Fruit fly (Drosophila melanogaster): ENCODE results near the gene CG1737.

CG1737 gene

dm6 chrX:11367783-11368509 is 17.5 kb downstream of the CG1737 start, which contains the start of the genes hop and Tim8:
TSS of gene hop (minus strand) at chrX:11368098.
TSS of gene Tim8 (plus strand) at chrX:11368445.
- TF ChIP-seq Hr96 (GFP tag; optimal IDR thresholded peaks at IDR 0.05) (no peak), Mnt (GFP tag; optimal IDR thresholded peaks at IDR 0.05) (peak; percentile 26), CG7101 (tag; optimal IDR thresholded peaks at IDR 0.05) (peak; percentile 6), cnc (optimal IDR thresholded peaks at IDR 0.05) (no peak), CG12768 (GFP tag; optimal IDR thresholded peaks at IDR 0.05) (no peak), pad (GFP tag; optimal IDR thresholded peaks at IDR 0.05) (peak; percentile 23), CG33017 (tag; optimal IDR thresholded peaks at IDR 0.05) (no peak), CG11617 (GFP tag; optimal IDR thresholded peaks at IDR 0.05) (peak; percentile 14), ovo (GFP tag; optimal IDR thresholded peaks at IDR 0.05) (no peak), kay (GFP tag; ENCODE audit: borderline replicate concordance) (no peak), CG5204 (GFP tag; optimal IDR thresholded peaks at IDR 0.05) (no peak), Crg-1 (GFP tag; optimal IDR thresholded peaks at IDR 0.05) (no peak), Clk (GFP tag; optimal IDR thresholded peaks at IDR 0.05) (no peak), cic (GFP tag; optimal IDR thresholded peaks at IDR 0.05) (no peak), CG14711 (tag; optimal IDR thresholded peaks at IDR 0.05) (peak; percentile 49), toe (GFP tag; optimal IDR thresholded peaks at IDR 0.05) (no peak), bab1 (GFP tag; optimal IDR thresholded peaks at IDR 0.05) (peak; percentile 19), tj (GFP tag; optimal IDR thresholded peaks at IDR 0.05) (peak; percentile 44), CG7045 (GFP tag; optimal IDR thresholded peaks at IDR 0.05) (no peak), CG1620 (GFP tag; optimal IDR thresholded peaks at IDR 0.05) (no peak)

DNA sequence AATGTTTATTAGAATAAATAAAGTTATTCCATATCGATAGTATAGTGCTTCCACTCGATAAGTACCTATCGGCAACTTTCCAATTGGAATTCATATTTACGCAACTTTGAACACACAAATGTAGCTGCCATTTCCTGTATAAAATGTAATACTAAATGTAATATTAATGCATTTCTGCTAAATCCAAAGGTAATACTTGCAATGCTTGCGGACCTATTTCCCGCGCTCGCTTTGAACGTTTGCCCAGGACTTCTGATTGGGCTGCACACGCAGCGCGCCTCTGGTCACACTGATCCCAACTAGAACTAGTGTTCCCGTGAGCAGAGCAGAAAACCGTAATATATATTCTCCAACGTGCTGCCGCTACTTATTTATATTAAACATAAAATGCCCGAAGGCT is 19.0 kb downstream of the CG1737 start, which contains the start of gene dlg1:
Gene dlg1, plus strand, starts transcription at position 292 of the 400 bp plus-strand sequence.
- TF ChIP-seq CG5204 (GFP tag; optimal IDR thresholded peaks at IDR 0.05) (no peak), bab1 (GFP tag; optimal IDR thresholded peaks at IDR 0.05) (peak; percentile 51), cnc (optimal IDR thresholded peaks at IDR 0.05) (no peak), CG1620 (GFP tag; optimal IDR thresholded peaks at IDR 0.05) (no peak), Crg-1 (GFP tag; optimal IDR thresholded peaks at IDR 0.05) (no peak)

dm6 chrX:11370792-11371191 is 20.4 kb downstream of the CG1737 start:
- no peak for TF ChIP-seq tj (GFP tag; optimal IDR thresholded peaks at IDR 0.05)
- TF ChIP-seq Mnt (GFP tag; optimal IDR thresholded peaks at IDR 0.05): no peak
- TF ChIP-seq ovo (GFP tag; optimal IDR thresholded peaks at IDR 0.05): no peak
- TF ChIP-seq Hr96 (GFP tag; optimal IDR thresholded peaks at IDR 0.05): no peak
- no peak for TF ChIP-seq kay (GFP tag; ENCODE audit: borderline replicate concordance)
- peak; percentile 11 for TF ChIP-seq CG7101 (tag; optimal IDR thresholded peaks at IDR 0.05)
- no peak for TF ChIP-seq cnc (optimal IDR thresholded peaks at IDR 0.05)
- peak; percentile 22 for TF ChIP-seq CG7045 (GFP tag; optimal IDR thresholded peaks at IDR 0.05)
- TF ChIP-seq cic (GFP tag; optimal IDR thresholded peaks at IDR 0.05): no peak
- no peak for TF ChIP-seq Crg-1 (GFP tag; optimal IDR thresholded peaks at IDR 0.05)
- no peak for TF ChIP-seq CG5204 (GFP tag; optimal IDR thresholded peaks at IDR 0.05)
- no peak for TF ChIP-seq CG12768 (GFP tag; optimal IDR thresholded peaks at IDR 0.05)
- TF ChIP-seq Clk (GFP tag; optimal IDR thresholded peaks at IDR 0.05): no peak
- TF ChIP-seq pad (GFP tag; optimal IDR thresholded peaks at IDR 0.05): no peak
- no peak for TF ChIP-seq CG1620 (GFP tag; optimal IDR thresholded peaks at IDR 0.05)
- no peak for TF ChIP-seq CG11617 (GFP tag; optimal IDR thresholded peaks at IDR 0.05)
- no peak for TF ChIP-seq CG14711 (tag; optimal IDR thresholded peaks at IDR 0.05)
- TF ChIP-seq bab1 (GFP tag; optimal IDR thresholded peaks at IDR 0.05): no peak
- peak; percentile 33 for TF ChIP-seq CG33017 (tag; optimal IDR thresholded peaks at IDR 0.05)
- TF ChIP-seq toe (GFP tag; optimal IDR thresholded peaks at IDR 0.05): no peak

dm6 chrX:11371613-11372012 is 21.2 kb downstream of the CG1737 start:
- TF ChIP-seq pad (GFP tag; optimal IDR thresholded peaks at IDR 0.05) (no peak), CG7045 (GFP tag; optimal IDR thresholded peaks at IDR 0.05) (no peak), Hr96 (GFP tag; optimal IDR thresholded peaks at IDR 0.05) (no peak), CG33017 (tag; optimal IDR thresholded peaks at IDR 0.05) (no peak), Crg-1 (GFP tag; optimal IDR thresholded peaks at IDR 0.05) (no peak), Mnt (GFP tag; optimal IDR thresholded peaks at IDR 0.05) (no peak), kay (GFP tag; ENCODE audit: borderline replicate concordance) (no peak), CG5204 (GFP tag; optimal IDR thresholded peaks at IDR 0.05) (no peak), CG7101 (tag; optimal IDR thresholded peaks at IDR 0.05) (no peak), CG14711 (tag; optimal IDR thresholded peaks at IDR 0.05) (no peak), CG11617 (GFP tag; optimal IDR thresholded peaks at IDR 0.05) (no peak), CG12768 (GFP tag; optimal IDR thresholded peaks at IDR 0.05) (no peak)

dm6 chrX:11372764-11373712 is 22.6 kb downstream of the CG1737 start:
- peak; percentile 53 for TF ChIP-seq pad (GFP tag; optimal IDR thresholded peaks at IDR 0.05)
- no peak for TF ChIP-seq kay (GFP tag; ENCODE audit: borderline replicate concordance)
- no peak for TF ChIP-seq CG5204 (GFP tag; optimal IDR thresholded peaks at IDR 0.05)
- no peak for TF ChIP-seq CG7045 (GFP tag; optimal IDR thresholded peaks at IDR 0.05)
- peak; percentile 29 for TF ChIP-seq Mnt (GFP tag; optimal IDR thresholded peaks at IDR 0.05)
- TF ChIP-seq Clk (GFP tag; optimal IDR thresholded peaks at IDR 0.05): no peak
- peak; percentile 98 for TF ChIP-seq tj (GFP tag; optimal IDR thresholded peaks at IDR 0.05)
- TF ChIP-seq cnc (optimal IDR thresholded peaks at IDR 0.05): no peak
- peak; percentile 68 for TF ChIP-seq CG1620 (GFP tag; optimal IDR thresholded peaks at IDR 0.05)
- no peak for TF ChIP-seq ovo (GFP tag; optimal IDR thresholded peaks at IDR 0.05)
- TF ChIP-seq CG7101 (tag; optimal IDR thresholded peaks at IDR 0.05): peak; percentile 68
- TF ChIP-seq Crg-1 (GFP tag; optimal IDR thresholded peaks at IDR 0.05): peak; percentile 52
- peak; percentile 95 for TF ChIP-seq bab1 (GFP tag; optimal IDR thresholded peaks at IDR 0.05)
- peak; percentile 55 for TF ChIP-seq CG11617 (GFP tag; optimal IDR thresholded peaks at IDR 0.05)
- TF ChIP-seq CG14711 (tag; optimal IDR thresholded peaks at IDR 0.05): peak; percentile 58

All from whole organism, adult.